Worm (Caenorhabditis elegans): ENCODE results near the gene dgn-1.

ce11 chrX:10901766-10902165 is 27.0 kb downstream of the dgn-1 start:
- TF ChIP-seq daf-12 (tag; optimal IDR thresholded peaks at IDR 0.05) (no peak), fkh-10 (GFP tag; optimal IDR thresholded peaks at IDR 0.05) (no peak), nhr-77 (tag; optimal IDR thresholded peaks at IDR 0.05) (no peak)

Measured in whole organism, L3 larva.